Fruit fly (Drosophila melanogaster) whole organism, larva: ENCODE measurements around the gene CG9483.

Experiments
- noc ChIP-seq: fragments of 200-800 bp; sonication (Bioruptor generic); optimal IDR thresholded peaks from 3 replicates; lab custom pipeline; 2019; ENCODE audit warnings: missing biosample characterization, mild to moderate bottlenecking, missing genetic modification characterization, moderate library complexity

The CG9483 gene

DNA sequence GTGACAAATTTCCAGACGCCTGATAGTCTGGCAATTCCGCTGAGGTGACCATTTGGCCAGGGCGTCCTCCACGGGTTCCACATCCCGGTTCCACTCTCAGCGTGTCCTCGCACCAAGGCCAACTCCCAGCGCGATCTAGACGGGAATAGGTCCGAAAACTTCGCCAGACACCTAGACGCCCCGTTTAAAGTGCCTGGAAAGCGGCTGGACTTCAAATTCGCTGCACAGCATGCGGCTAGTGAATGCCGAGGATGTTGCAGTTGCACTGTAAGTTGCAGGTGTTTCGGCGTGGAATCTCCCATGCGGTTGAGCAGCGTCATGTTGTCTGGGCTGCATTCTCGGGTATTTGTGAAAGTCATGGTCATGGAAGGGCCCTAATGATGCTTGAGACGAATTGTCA lies 17.4 kb upstream of the CG9483 start:
- TF ChIP-seq noc (tag; lab: Kevin White, UChicago): no peak

DNA sequence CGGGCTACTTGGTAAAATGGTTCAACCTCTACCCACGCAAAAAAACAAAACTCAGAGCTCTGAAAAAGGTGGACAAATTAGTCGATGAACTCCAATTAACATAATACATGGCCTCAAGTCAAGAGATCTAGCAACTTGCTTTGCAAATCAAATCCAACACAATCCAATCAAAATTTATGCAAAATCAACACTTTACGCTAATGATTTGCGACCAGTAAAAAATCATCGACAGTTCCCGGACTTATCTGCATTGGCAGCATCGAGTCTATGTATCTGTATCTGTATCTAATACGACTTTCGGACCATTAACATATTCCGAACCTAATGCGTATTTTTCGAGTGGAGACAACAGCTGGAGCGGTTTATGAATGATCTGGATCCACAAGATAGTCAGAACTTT lies 15.5 kb upstream of the CG9483 start:
- no peak for TF ChIP-seq noc (tag; lab: Kevin White, UChicago)

dm6 chr2L:8852235-8852634 lies 14.3 kb upstream of the CG9483 start:
- no peak for TF ChIP-seq noc (tag; lab: Kevin White, UChicago)

DNA sequence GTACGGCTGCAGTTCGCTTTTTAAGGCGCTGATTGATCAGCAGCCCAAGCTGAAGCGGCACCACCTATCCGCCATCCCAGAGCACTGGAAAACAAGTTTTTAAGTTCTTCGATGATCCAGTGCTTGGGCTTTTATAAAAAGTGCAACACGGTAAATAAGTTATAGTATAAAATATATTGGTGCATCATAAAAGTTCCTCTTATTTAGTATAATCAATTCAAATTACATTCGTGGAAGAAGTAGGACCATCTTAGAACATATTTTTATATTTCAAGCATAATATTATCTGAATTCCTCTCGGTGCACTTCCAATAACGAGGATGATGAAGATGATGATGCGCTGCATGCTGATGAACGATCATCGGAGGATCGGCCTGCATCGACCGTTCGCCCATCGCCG lies 11.1 kb upstream of the CG9483 start:
- TF ChIP-seq noc (tag; lab: Kevin White, UChicago): no peak

- no peak for TF ChIP-seq noc (tag; lab: Kevin White, UChicago)
Observed at dm6 chr2L:8857752-8858151, 8.8 kb upstream of the CG9483 start.

- TF ChIP-seq noc (tag; lab: Kevin White, UChicago): no peak
Observed at dm6 chr2L:8859839-8860238, 6.7 kb upstream of the CG9483 start.

DNA sequence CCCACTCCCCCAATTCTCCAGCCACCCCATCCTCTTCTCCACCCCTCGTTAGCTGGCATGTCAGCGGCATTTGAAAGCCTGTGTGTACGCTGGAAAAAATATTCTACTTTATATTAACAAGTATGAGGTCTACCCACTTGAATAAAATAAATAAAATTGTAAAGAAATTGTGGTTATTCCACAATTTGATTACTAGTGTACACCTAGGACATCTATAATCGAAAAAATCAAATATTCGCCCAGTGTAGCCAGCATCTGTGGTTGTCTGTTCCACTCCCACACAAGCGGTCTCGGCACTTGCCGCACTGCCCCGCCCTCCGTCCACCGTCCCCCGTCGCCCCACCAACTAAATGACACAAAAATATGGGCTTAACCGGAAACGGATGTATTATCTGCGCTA lies 5.8 kb upstream of the CG9483 start:
- no peak for TF ChIP-seq noc (tag; lab: Kevin White, UChicago)

- no peak for TF ChIP-seq noc (tag; lab: Kevin White, UChicago)
Observed at dm6 chr2L:8862476-8862875, 4.1 kb upstream of the CG9483 start, which contains the start of gene CG32986. TSS of gene CG32986 (plus strand) at chr2L:8862776.

dm6 chr2L:8863511-8863910 lies 3.1 kb upstream of the CG9483 start, which contains the start of gene CG32987:
TSS of gene CG32987 (plus strand) at chr2L:8863811.
- no peak for TF ChIP-seq noc (tag; lab: Kevin White, UChicago)

dm6 chr2L:8864564-8864963 lies 2.0 kb upstream of the CG9483 start, which contains the start of gene CG32988:
TSS of gene CG32988 (plus strand) at chr2L:8864864.
- no peak for TF ChIP-seq noc (tag; lab: Kevin White, UChicago)

DNA sequence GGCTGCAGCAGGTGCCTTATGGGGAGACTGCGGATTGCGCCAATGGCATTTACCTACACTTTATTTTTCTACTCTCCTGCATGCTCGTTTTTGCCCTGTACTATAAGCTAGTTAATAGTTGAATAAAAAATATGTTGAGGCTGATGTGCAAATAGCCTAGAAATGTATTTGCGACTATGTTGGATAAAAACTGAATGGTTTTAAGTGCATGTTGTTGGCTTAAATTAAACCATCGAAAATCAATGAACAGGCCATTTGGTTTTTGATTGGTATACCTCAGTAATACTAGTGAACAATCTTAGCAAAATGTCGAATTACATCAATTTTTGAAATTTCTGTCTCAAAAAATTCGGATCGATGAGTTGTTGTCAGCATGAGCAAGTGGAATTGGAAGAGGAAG lies 1.0 kb upstream of the CG9483 start, which contains the start of gene CG32983:
Gene CG32983 (plus strand): TSS at position 301 of the 400 bp plus-strand sequence.
- TF ChIP-seq noc (tag; lab: Kevin White, UChicago): no peak

dm6 chr2L:8871677-8872076 lies 5.1 kb downstream of the CG9483 start:
- no peak for TF ChIP-seq noc (tag; lab: Kevin White, UChicago)

DNA sequence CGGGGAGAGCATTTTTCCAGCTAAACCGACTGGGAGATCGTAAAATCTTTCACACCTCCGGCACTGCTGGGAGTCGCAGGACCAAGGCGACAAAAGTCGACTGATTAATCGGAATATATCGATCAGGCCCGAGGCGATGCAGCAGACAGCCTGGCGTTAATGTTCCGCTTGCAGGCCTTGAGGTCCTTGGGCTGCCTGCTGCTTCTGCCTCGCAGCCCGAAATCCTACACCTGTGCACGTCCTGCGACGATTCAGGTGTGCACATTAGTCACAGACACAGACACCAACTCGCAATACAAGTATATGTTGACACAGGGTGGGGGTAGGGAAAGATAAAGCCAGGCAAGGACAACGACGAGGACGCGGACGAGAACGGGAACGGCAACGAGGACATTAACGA lies 9.3 kb downstream of the CG9483 start:
- no peak for TF ChIP-seq noc (tag; lab: Kevin White, UChicago)

DNA sequence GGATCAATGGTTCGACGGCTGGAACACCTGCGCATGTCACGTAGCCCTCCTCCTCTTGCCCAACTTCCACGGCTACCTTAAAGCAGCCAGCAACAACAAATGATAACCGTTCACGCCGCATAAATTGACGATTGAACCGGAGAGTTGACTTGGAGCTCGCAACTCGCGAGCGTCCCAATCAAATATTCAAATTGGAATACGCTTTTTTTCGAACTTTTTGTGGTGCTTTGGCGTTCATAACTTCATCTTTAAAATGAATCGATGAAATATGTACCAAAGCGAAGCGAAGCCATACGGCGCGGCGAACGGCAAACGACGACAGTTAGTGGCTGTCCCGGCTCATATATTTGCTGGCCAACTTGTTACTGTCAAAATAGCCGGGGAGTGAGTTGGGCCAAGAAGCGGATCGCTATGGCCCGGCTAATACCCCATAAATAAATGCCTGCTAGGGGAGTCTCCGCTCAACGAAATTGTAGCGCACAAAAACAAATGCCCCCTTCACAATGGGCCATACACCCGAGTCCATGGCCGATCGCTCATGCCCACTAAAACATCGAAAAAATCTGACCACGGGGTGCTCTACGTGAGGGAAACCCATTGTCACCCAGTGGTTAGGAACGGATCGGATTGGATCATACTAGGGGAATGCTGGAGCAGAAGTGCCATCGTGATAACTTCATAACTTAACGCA lies 12.8 kb downstream of the CG9483 start:
- peak; percentile 55 for TF ChIP-seq noc (tag; lab: Kevin White, UChicago)

DNA sequence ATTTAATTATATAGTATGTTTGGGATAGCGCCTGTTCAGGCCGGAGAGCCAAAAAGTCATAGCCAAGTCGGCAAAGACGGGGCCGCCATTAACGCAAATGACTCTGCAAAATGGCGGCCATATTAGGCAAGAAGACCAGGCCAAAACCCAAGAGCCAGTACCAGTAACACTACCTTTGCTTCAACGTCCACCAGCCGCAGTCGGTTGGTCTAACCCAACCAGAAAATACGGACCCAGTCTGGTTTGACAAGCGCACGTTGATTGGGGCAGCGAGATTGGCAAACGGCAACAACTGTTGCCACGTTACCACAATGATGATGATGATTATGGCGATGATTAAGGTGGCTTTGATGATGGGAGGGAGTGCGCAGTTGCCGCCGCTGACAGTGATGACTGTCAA lies 14.5 kb downstream of the CG9483 start:
- no peak for TF ChIP-seq noc (tag; lab: Kevin White, UChicago)

DNA sequence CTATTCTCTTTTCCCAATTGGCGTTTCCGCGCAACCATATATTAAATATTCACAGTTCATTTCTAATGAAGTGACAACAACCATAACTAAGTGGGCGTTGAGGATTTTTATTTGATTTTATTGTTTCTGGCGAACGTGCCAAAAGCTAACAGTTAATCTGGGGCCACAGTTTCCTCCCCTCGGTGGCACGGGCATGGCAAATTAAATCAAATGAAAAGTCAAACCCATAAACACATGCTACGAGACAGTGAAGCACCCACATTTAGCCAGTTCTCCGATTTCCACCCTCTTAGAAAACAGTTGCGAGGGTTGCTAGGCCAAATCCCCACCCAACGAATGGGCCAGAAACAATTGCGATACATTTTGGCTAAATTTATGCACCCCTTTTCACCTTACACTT lies 17.5 kb downstream of the CG9483 start:
- no peak for TF ChIP-seq noc (tag; lab: Kevin White, UChicago)

- no peak for TF ChIP-seq noc (tag; lab: Kevin White, UChicago)
Observed at dm6 chr2L:8888210-8888609, 21.6 kb downstream of the CG9483 start.
